Fruit fly (Drosophila melanogaster) whole organism, embryonic: Measurements from ENCODE around the gene gammaTub37C.
A peak's percentile ranks its signal among the peaks of the same experiment; 100 is the strongest.

Experiments
- Ada2b ChIP-seq: fragments of 200-800 bp; sonication (Bioruptor generic); IDR thresholded peaks from 2 replicates; pipeline ENCODE4 v1.3.6; 2022; ENCODE audit warnings: missing biosample characterization, missing genetic modification characterization
- Asciz ChIP-seq: fragments of 200-800 bp; sonication (Bioruptor generic); optimal IDR thresholded peaks from 2 replicates; lab custom pipeline; 2017; ENCODE audit warnings: missing biosample characterization, mild to moderate bottlenecking, missing genetic modification characterization, missing genetic modification reagents
- CG10147 ChIP-seq: fragments of 200-800 bp; sonication (Bioruptor generic); optimal IDR thresholded peaks from 2 replicates; lab custom pipeline; 2019; ENCODE audit warnings: missing biosample characterization, mild to moderate bottlenecking, missing genetic modification characterization, moderate library complexity
- CG12236 ChIP-seq: fragments of 200-800 bp; sonication (Bioruptor generic); optimal IDR thresholded peaks from 2 replicates; lab custom pipeline; 2016; ENCODE audit warnings: missing biosample characterization, missing genetic modification characterization
- CG12769 ChIP-seq: fragments of 200-800 bp; sonication (Bioruptor generic); optimal IDR thresholded peaks from 2 replicates; lab custom pipeline; 2019; ENCODE audit warnings: missing biosample characterization, mild to moderate bottlenecking, missing genetic modification characterization, moderate library complexity
- CG14014 ChIP-seq: fragments of 200-800 bp; sonication (Bioruptor generic); IDR thresholded peaks from 2 replicates; pipeline ENCODE4 v1.3.6; 2022; ENCODE audit warnings: missing biosample characterization, missing genetic modification characterization
- CG14441 ChIP-seq: fragments of 200-800 bp; sonication (Bioruptor generic); IDR thresholded peaks from 2 replicates; pipeline ENCODE4 v1.3.6; 2022; ENCODE audit warnings: missing biosample characterization, missing genetic modification characterization
- CG1529 ChIP-seq: fragments of 200-800 bp; sonication (Bioruptor generic); optimal IDR thresholded peaks from 3 replicates; lab custom pipeline; 2018; ENCODE audit warnings: missing biosample characterization, missing genetic modification characterization
- CG1602 ChIP-seq: fragments of 200-800 bp; sonication (Bioruptor generic); optimal IDR thresholded peaks from 3 replicates; lab custom pipeline; 2016; ENCODE audit warnings: missing biosample characterization, missing genetic modification characterization
- CG17568 ChIP-seq: fragments of 200-800 bp; sonication (Bioruptor generic); optimal IDR thresholded peaks from 2 replicates; lab custom pipeline; 2018; ENCODE audit warnings: missing biosample characterization, mild to moderate bottlenecking, missing genetic modification characterization, moderate library complexity
- CG2120 ChIP-seq: fragments of 200-800 bp; sonication (Bioruptor generic); optimal IDR thresholded peaks from 3 replicates; lab custom pipeline; 2016; ENCODE audit warnings: missing biosample characterization, missing genetic modification characterization
- CG2889 ChIP-seq: fragments of 200-800 bp; sonication (Bioruptor generic); IDR thresholded peaks from 3 replicates; pipeline ENCODE4 v1.3.6; 2022; ENCODE audit warnings: missing biosample characterization, missing genetic modification characterization
- CG30431 ChIP-seq: fragments of 200-800 bp; sonication (Bioruptor generic); optimal IDR thresholded peaks from 2 replicates; lab custom pipeline; 2017; ENCODE audit warnings: missing biosample characterization, missing genetic modification characterization
- CG3065 ChIP-seq: fragments of 200-800 bp; sonication (Bioruptor generic); optimal IDR thresholded peaks from 2 replicates; lab custom pipeline; 2016; ENCODE audit warnings: missing biosample characterization, missing genetic modification characterization
- CG32767 ChIP-seq: fragments of 200-800 bp; sonication (Bioruptor generic); IDR thresholded peaks from 2 replicates; pipeline ENCODE4 v1.3.6; 2022; ENCODE audit warnings: missing biosample characterization, missing genetic modification characterization
- CG34224 ChIP-seq: fragments of 200-800 bp; sonication (Bioruptor generic); IDR thresholded peaks from 3 replicates; pipeline ENCODE4 v1.3.6; 2022; ENCODE audit warnings: missing biosample characterization, missing genetic modification characterization; ENCODE audit not compliant: partially characterized antibody
- CG43689 ChIP-seq: fragments of 200-800 bp; sonication (Bioruptor generic); IDR thresholded peaks from 2 replicates; pipeline ENCODE4 v1.3.6; 2022; ENCODE audit warnings: missing biosample characterization, missing genetic modification characterization
- CG5180 ChIP-seq: fragments of 200-800 bp; sonication (Bioruptor generic); optimal IDR thresholded peaks from 3 replicates; lab custom pipeline; 2017; ENCODE audit warnings: missing biosample characterization, missing genetic modification characterization, mild to moderate bottlenecking, moderate library complexity, missing genetic modification reagents
- CG5245 ChIP-seq: fragments of 200-800 bp; sonication (Bioruptor generic); optimal IDR thresholded peaks from 3 replicates; lab custom pipeline; 2016; ENCODE audit warnings: missing biosample characterization, missing genetic modification characterization
- CG6654 ChIP-seq: fragments of 200-800 bp; sonication (Bioruptor generic); optimal IDR thresholded peaks from 2 replicates; lab custom pipeline; 2017; ENCODE audit warnings: missing biosample characterization, mild to moderate bottlenecking, missing genetic modification characterization
- CG7271 ChIP-seq: fragments of 200-800 bp; sonication (Bioruptor generic); optimal IDR thresholded peaks from 2 replicates; lab custom pipeline; 2018; ENCODE audit warnings: missing biosample characterization, mild to moderate bottlenecking, missing genetic modification characterization, moderate library complexity
- CG8765 ChIP-seq: fragments of 200-800 bp; sonication (Bioruptor generic); IDR thresholded peaks from 2 replicates; pipeline ENCODE4 v1.3.6; 2022; ENCODE audit warnings: missing biosample characterization, missing genetic modification characterization
- CG9797 ChIP-seq: fragments of 200-800 bp; sonication (Bioruptor generic); optimal IDR thresholded peaks from 3 replicates; lab custom pipeline; 2018; ENCODE audit warnings: missing biosample characterization, mild to moderate bottlenecking, missing genetic modification characterization
- D ChIP-seq, 2 experiments: fragments of 200-800 bp in 1 of 2; fragments of >200 bp in 1 of 2; sonication (Bioruptor generic) in 1 of 2; optimal IDR thresholded peaks; 2 replicates in 1 of 2; 3 replicates in 1 of 2; lab custom pipeline; 2017; ENCODE audit warnings: mild to moderate bottlenecking in 1 of 2, missing biosample characterization in 1 of 2, missing genetic modification characterization in 1 of 2, missing genetic modification reagents in 1 of 2
- Deaf1 ChIP-seq: fragments of 200-800 bp; optimal IDR thresholded peaks from 3 replicates; lab custom pipeline; 2019; ENCODE audit warnings: missing biosample characterization, mild to moderate bottlenecking, missing genetic modification characterization, moderate library complexity
- Dll ChIP-seq: fragments of 200-800 bp; sonication (Bioruptor generic); IDR thresholded peaks from 4 replicates; pipeline ENCODE4 v1.3.6; 2022; ENCODE audit warnings: missing biosample characterization, missing genetic modification characterization; ENCODE audit not compliant: partially characterized antibody
- Dref ChIP-seq: fragments of 200-800 bp; sonication (Bioruptor generic); IDR thresholded peaks from 2 replicates; pipeline ENCODE4 v1.3.6; 2022; ENCODE audit warnings: missing biosample characterization, missing genetic modification characterization
- ERR ChIP-seq: fragments of 200-800 bp; sonication (Bioruptor generic); optimal IDR thresholded peaks from 2 replicates; lab custom pipeline; 2016; ENCODE audit warnings: missing biosample characterization, missing genetic modification characterization
- HLH54F ChIP-seq: fragments of 200-800 bp; sonication (Bioruptor generic); optimal IDR thresholded peaks from 3 replicates; lab custom pipeline; 2016; ENCODE audit warnings: missing biosample characterization, missing genetic modification characterization
- Lim3 ChIP-seq: fragments of 200-800 bp; sonication (Bioruptor generic); IDR thresholded peaks from 2 replicates; pipeline ENCODE4 v1.3.6; 2022; ENCODE audit warnings: missing biosample characterization, missing genetic modification characterization
- Oaz ChIP-seq: fragments of 200-800 bp; sonication (Bioruptor generic); IDR thresholded peaks from 2 replicates; pipeline ENCODE4 v1.3.6; 2022; ENCODE audit warnings: missing biosample characterization, missing genetic modification characterization
- Rfx ChIP-seq: fragments of 200-800 bp; sonication (Bioruptor generic); IDR thresholded peaks from 2 replicates; pipeline ENCODE4 v1.3.6; 2022; ENCODE audit warnings: missing biosample characterization, missing genetic modification characterization
- Sry-δ ChIP-seq: fragments of 200-800 bp; sonication (Bioruptor generic); optimal IDR thresholded peaks from 2 replicates; lab custom pipeline; 2016; ENCODE audit warnings: missing biosample characterization, missing genetic modification characterization
- Taf1 ChIP-seq: fragments of 200-800 bp; sonication (Bioruptor generic); IDR thresholded peaks from 2 replicates; pipeline ENCODE4 v1.3.6; 2022; ENCODE audit warnings: missing biosample characterization, missing genetic modification characterization
- Usf ChIP-seq: fragments of 200-800 bp; sonication (Bioruptor generic); optimal IDR thresholded peaks from 2 replicates; lab custom pipeline; 2017; ENCODE audit warnings: missing genotype, missing biosample characterization, missing genetic modification characterization
- abd-A ChIP-seq: fragments of 200-800 bp; sonication (Bioruptor generic); optimal IDR thresholded peaks from 3 replicates; lab custom pipeline; 2019; ENCODE audit warnings: missing biosample characterization, mild to moderate bottlenecking, missing genetic modification characterization, moderate library complexity
- amos ChIP-seq: fragments of 200-800 bp; sonication (Bioruptor generic); IDR thresholded peaks from 2 replicates; pipeline ENCODE4 v1.3.6; 2022; ENCODE audit warnings: missing biosample characterization, missing genetic modification characterization; ENCODE audit not compliant: partially characterized antibody
- bab2 ChIP-seq: fragments of 200-800 bp; sonication (Bioruptor generic); optimal IDR thresholded peaks from 2 replicates; lab custom pipeline; 2016; ENCODE audit warnings: missing biosample characterization, missing genetic modification characterization
- fd3F ChIP-seq: fragments of 200-800 bp; sonication (Bioruptor generic); optimal IDR thresholded peaks from 2 replicates; lab custom pipeline; 2018; ENCODE audit warnings: missing biosample characterization, mild to moderate bottlenecking, missing genetic modification characterization, moderate library complexity
- gsb-n ChIP-seq: fragments of 200-800 bp; sonication (Bioruptor generic); optimal IDR thresholded peaks from 3 replicates; lab custom pipeline; 2018; ENCODE audit warnings: missing biosample characterization, mild to moderate bottlenecking, missing genetic modification characterization
- ken ChIP-seq: fragments of 200-800 bp; sonication (Bioruptor generic); IDR thresholded peaks from 3 replicates; pipeline ENCODE4 v1.3.6; 2022; ENCODE audit warnings: missing biosample characterization, missing genetic modification characterization
- lab ChIP-seq: fragments of 200-800 bp; sonication (Bioruptor generic); optimal IDR thresholded peaks from 3 replicates; lab custom pipeline; 2017; ENCODE audit warnings: missing biosample characterization, missing genetic modification characterization, mild to moderate bottlenecking, moderate library complexity, missing genetic modification reagents
- peb ChIP-seq: fragments of 200-800 bp; sonication (Bioruptor generic); IDR thresholded peaks from 2 replicates; pipeline ENCODE4 v1.3.6; 2022; ENCODE audit warnings: missing biosample characterization, missing genetic modification characterization
- pho ChIP-seq: fragments of 200-800 bp; sonication (Bioruptor generic); optimal IDR thresholded peaks from 2 replicates; lab custom pipeline; 2016; ENCODE audit warnings: missing biosample characterization, missing genetic modification characterization
- row ChIP-seq: fragments of 200-800 bp; sonication (Bioruptor generic); IDR thresholded peaks from 3 replicates; pipeline ENCODE4 v1.3.6; 2022; ENCODE audit warnings: missing biosample characterization, missing genetic modification characterization
- slbo ChIP-seq: fragments of 200-800 bp; sonication (Bioruptor generic); IDR thresholded peaks from 2 replicates; pipeline ENCODE4 v1.3.6; 2022; ENCODE audit warnings: missing biosample characterization, missing genetic modification characterization
- stc ChIP-seq: fragments of 200-800 bp; sonication (Bioruptor generic); IDR thresholded peaks from 2 replicates; pipeline ENCODE4 v1.3.6; 2022; ENCODE audit warnings: missing biosample characterization, missing genetic modification characterization
- stwl ChIP-seq: fragments of 200-800 bp; sonication (Bioruptor generic); optimal IDR thresholded peaks from 3 replicates; lab custom pipeline; 2018; ENCODE audit warnings: missing biosample characterization, mild to moderate bottlenecking, missing genetic modification characterization, moderate library complexity
- tio ChIP-seq: fragments of 200-800 bp; sonication (Bioruptor generic); optimal IDR thresholded peaks from 2 replicates; lab custom pipeline; 2017; ENCODE audit warnings: missing biosample characterization, missing genetic modification characterization, inconsistent platforms
- tup ChIP-seq: fragments of 200-800 bp; sonication (Bioruptor generic); optimal IDR thresholded peaks from 2 replicates; lab custom pipeline; 2016; ENCODE audit warnings: missing biosample characterization, mild to moderate bottlenecking, missing genetic modification characterization, moderate library complexity

gammaTub37C gene

dm6 chr2L:19196443-19197044, 11.0 kb upstream of the gammaTub37C start (continued):
- TF ChIP-seq CG1602 (GFP tag; lab: Kevin White, UChicago) (peak; percentile 40), Rfx (0 out of 2 replicates have a peak, but pooled peaks have one; percentile 10), abd-A (tag; lab: Kevin White, UChicago) (no peak), slbo (GFP tag; lab: Robert Waterston, UW) (peak; percentile 50), CG3065 (GFP tag; lab: Kevin White, UChicago) (no peak), CG6654 (GFP tag; lab: Kevin White, UChicago) (peak; percentile 29), peb (GFP tag; lab: Robert Waterston, UW) (peak; percentile 69), CG32767 (GFP tag; lab: Robert Waterston, UW) (peak; percentile 48; the same call in 1 of the 2 replicates), CG5245 (GFP tag; lab: Kevin White, UChicago) (peak; percentile 31), tio (GFP tag; lab: Kevin White, UChicago) (peak; percentile 15), ERR (no peak), Sry-δ (GFP tag; lab: Kevin White, UChicago) (no peak), bab2 (peak; percentile 23), CG30431 (peak; percentile 24), Asciz (GFP tag; lab: Kevin White, UChicago) (peak; percentile 12), Usf (GFP tag; lab: Kevin White, UChicago) (peak; percentile 22), CG7271 (tag; lab: Kevin White, UChicago) (no peak), ken (GFP tag; lab: Robert Waterston, UW) (peak; percentile 81), Deaf1 (no peak), D (optimal IDR thresholded peaks at IDR 0.05; lab: Kevin White, UChicago) (no peak), D (GFP tag; optimal IDR thresholded peaks at IDR 0.05; lab: Kevin White, UChicago) (peak; percentile 76), CG1529 (GFP tag; lab: Kevin White, UChicago) (peak; percentile 37), lab (GFP tag; lab: Kevin White, UChicago) (peak; percentile 54), Taf1 (GFP tag; lab: Robert Waterston, UW) (no peak), CG14441 (peak; percentile 72), HLH54F (no peak), CG12769 (tag; lab: Kevin White, UChicago) (peak; percentile 9), CG2889 (GFP tag; lab: Robert Waterston, UW) (no peak), CG34224 (GFP tag; lab: Robert Waterston, UW) (no peak), pho (GFP tag; lab: Kevin White, UChicago) (no peak), tup (GFP tag; lab: Kevin White, UChicago) (no peak), fd3F (no peak), row (GFP tag; lab: Robert Waterston, UW) (peak; percentile 77), stc (peak; percentile 59), Dll (GFP tag; lab: Robert Waterston, UW) (no peak), Ada2b (GFP tag; lab: Robert Waterston, UW) (peak; percentile 67), gsb-n (tag; lab: Kevin White, UChicago) (peak; percentile 70), CG10147 (no peak), amos (GFP tag; lab: Robert Waterston, UW) (no peak), Dref (GFP tag; lab: Robert Waterston, UW) (no peak), Oaz (GFP tag; lab: Robert Waterston, UW) (peak; percentile 39; the same call in 1 of the 2 replicates), CG17568 (GFP tag; lab: Kevin White, UChicago) (peak; percentile 1), CG12236 (GFP tag; lab: Kevin White, UChicago) (no peak), CG14014 (peak; percentile 62; the same call in 1 of the 2 replicates), CG43689 (no peak), CG9797 (GFP tag; lab: Kevin White, UChicago) (no peak), Lim3 (GFP tag; lab: Robert Waterston, UW) (0 out of 2 replicates have a peak, but pooled peaks have one; percentile 15), CG2120 (no peak), CG8765 (peak; percentile 78; the same call in 1 of the 2 replicates), CG5180 (GFP tag; lab: Kevin White, UChicago) (no peak), stwl (no peak)
